Fruit fly (Drosophila melanogaster) whole organism, adult: ENCODE data around the gene PGAP2.

Experiments used
- CG11617 ChIP-seq: fragments of 200-800 bp; sonication (Bioruptor generic); optimal IDR thresholded peaks from 2 replicates; lab custom pipeline; 2017; ENCODE audit warnings: mild to moderate bottlenecking, missing biosample characterization, missing genetic modification reagents, missing genetic modification characterization
- CG12768 ChIP-seq: fragments of 200-800 bp; sonication (Bioruptor generic); optimal IDR thresholded peaks from 2 replicates; lab custom pipeline; 2017; ENCODE audit warnings: missing biosample characterization, missing genetic modification characterization, mild to moderate bottlenecking, moderate library complexity, missing genetic modification reagents
- CG1620 ChIP-seq: fragments of 200-800 bp; sonication (Bioruptor generic); optimal IDR thresholded peaks from 2 replicates; lab custom pipeline; 2016; ENCODE audit warnings: missing biosample characterization, missing genetic modification characterization
- CG5204 ChIP-seq: fragments of 200-800 bp; sonication (Bioruptor generic); optimal IDR thresholded peaks from 2 replicates; lab custom pipeline; 2016; ENCODE audit warnings: missing biosample characterization, missing genetic modification characterization
- CG7045 ChIP-seq: fragments of 200-800 bp; sonication (Bioruptor generic); optimal IDR thresholded peaks from 2 replicates; lab custom pipeline; 2017; ENCODE audit warnings: missing biosample characterization, mild to moderate bottlenecking, missing genetic modification characterization
- CG7101 ChIP-seq: fragments of 200-800 bp; sonication (Bioruptor generic); optimal IDR thresholded peaks from 2 replicates; lab custom pipeline; 2018; ENCODE audit warnings: missing biosample characterization, mild to moderate bottlenecking, missing genetic modification characterization, moderate library complexity
- Mnt ChIP-seq: fragments of 200-800 bp; sonication (Bioruptor generic); optimal IDR thresholded peaks from 2 replicates; lab custom pipeline; 2016; ENCODE audit warnings: missing biosample characterization, mild to moderate bottlenecking, missing genetic modification characterization
- cic ChIP-seq: fragments of 200-800 bp; sonication (Bioruptor generic); optimal IDR thresholded peaks from 2 replicates; lab custom pipeline; 2017; ENCODE audit warnings: missing biosample characterization, mild to moderate bottlenecking, missing genetic modification characterization, moderate library complexity
- kay ChIP-seq: fragments of 200-800 bp; sonication (Bioruptor generic); peaks from one replicate; lab custom pipeline; 2016; ENCODE audit warnings: missing biosample characterization, missing genetic modification characterization, borderline replicate concordance
- toe ChIP-seq: fragments of 200-800 bp; sonication (Bioruptor generic); optimal IDR thresholded peaks from 2 replicates; lab custom pipeline; 2016; ENCODE audit warnings: missing biosample characterization, missing genetic modification characterization

DNA sequence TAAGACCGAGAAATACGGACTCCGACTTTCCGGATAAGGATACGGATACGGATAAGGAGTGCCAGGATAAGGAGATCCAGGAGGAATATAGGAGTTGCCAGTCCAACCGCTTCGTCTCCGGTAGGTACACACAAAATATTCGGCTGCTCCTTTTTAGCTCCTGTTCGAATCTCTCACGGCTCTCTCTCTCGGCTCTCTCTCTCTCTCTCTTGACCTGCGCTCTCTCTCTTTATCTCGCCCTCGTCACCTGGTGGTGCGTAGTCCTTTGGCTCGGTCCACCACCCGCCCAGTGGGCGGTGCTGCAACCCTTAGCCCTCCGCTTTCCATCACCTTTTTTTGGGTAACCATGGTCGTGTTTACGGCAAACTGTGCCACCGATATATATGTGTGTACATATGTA lies 7.1 kb upstream of the PGAP2 start:
- TF ChIP-seq Mnt (GFP tag; lab: Kevin White, UChicago) (no peak), kay (no peak), CG5204 (GFP tag; lab: Kevin White, UChicago) (no peak), CG11617 (GFP tag; lab: Kevin White, UChicago) (no peak), CG12768 (GFP tag; lab: Kevin White, UChicago) (no peak), CG7101 (tag; lab: Kevin White, UChicago) (no peak), toe (GFP tag; lab: Kevin White, UChicago) (no peak), CG7045 (GFP tag; lab: Kevin White, UChicago) (no peak), CG1620 (GFP tag; lab: Kevin White, UChicago) (no peak), cic (GFP tag; lab: Kevin White, UChicago) (no peak)
